Worm (Caenorhabditis elegans) whole organism, L4 larva: ENCODE measurements around the gene zer-1.
"Not testable (repeated sequence)": the region's sequence is repeated elsewhere in the genome, so short reads cannot be mapped to it uniquely, and the experiment has no call there.

Source experiments
- F10B5.3 ChIP-seq: sonication (generic microtip); optimal IDR thresholded peaks from 2 replicates; lab custom pipeline; 2016; ENCODE audit warnings: mild to moderate bottlenecking, missing genetic modification characterization, missing compliant biosample characterization
- R02D3.7 ChIP-seq: fragments of 150-350 bp; sonication (generic microtip); optimal IDR thresholded peaks from 3 replicates; lab custom pipeline; 2014; ENCODE audit warnings: missing biosample characterization, missing genetic modification characterization
- Y48G9A.11 ChIP-seq: fragments of 200-800 bp; sonication (Bioruptor generic); IDR thresholded peaks from 2 replicates; pipeline ENCODE4 v1.3.6; 2022; ENCODE audit warnings: missing genetic modification reagents, missing genetic modification characterization, missing compliant biosample characterization
- Y5F2A.4 ChIP-seq: fragments of 200-800 bp; sonication (Bioruptor generic); optimal IDR thresholded peaks from 2 replicates; lab custom pipeline; 2018; ENCODE audit warnings: mild to moderate bottlenecking, missing genetic modification characterization, missing compliant biosample characterization
- attf-4 ChIP-seq: sonication (generic microtip); optimal IDR thresholded peaks from 3 replicates; lab custom pipeline; 2017; ENCODE audit warnings: missing biosample characterization, missing genetic modification characterization
- ces-1 ChIP-seq: fragments of 150-350 bp; sonication (generic microtip); optimal IDR thresholded peaks from 4 replicates; lab custom pipeline; 2014; ENCODE audit warnings: missing biosample characterization, missing genetic modification reagents, missing genetic modification characterization
- cey-2 ChIP-seq: sonication (generic microtip); optimal IDR thresholded peaks from 3 replicates; lab custom pipeline; 2017; ENCODE audit warnings: missing genetic modification characterization, mild to moderate bottlenecking, missing compliant biosample characterization, antibody characterized with exemption, borderline replicate concordance; ENCODE audit not compliant: insufficient read depth
- daf-16 ChIP-seq, 3 experiments: sonication (generic microtip); optimal IDR thresholded peaks; 2 replicates each; lab custom pipeline; 2016 to 2017; ENCODE audit warnings: missing genetic modification characterization in 3 of 3, missing genetic modification reagents in 3 of 3, mild to moderate bottlenecking in 2 of 3, missing compliant biosample characterization in 2 of 3, missing biosample characterization in 1 of 3, moderate library complexity in 1 of 3
- daf-8 ChIP-seq: fragments of 200-800 bp; sonication (Bioruptor generic); IDR thresholded peaks from 2 replicates; pipeline ENCODE4 v1.3.6; 2022; ENCODE audit warnings: missing genetic modification characterization, missing compliant biosample characterization
- dmd-6 ChIP-seq: fragments of 200-800 bp; sonication (Bioruptor generic); IDR thresholded peaks from 2 replicates; pipeline ENCODE4 v1.3.6; 2022; ENCODE audit warnings: missing genetic modification reagents, missing genetic modification characterization, missing compliant biosample characterization
- dpl-1 ChIP-seq: fragments of 150-350 bp; optimal IDR thresholded peaks from 2 replicates; lab custom pipeline; 2014; ENCODE audit warnings: missing biosample characterization, missing genetic modification reagents, missing genetic modification characterization
- dve-1 ChIP-seq: sonication (generic microtip); optimal IDR thresholded peaks from 2 replicates; lab custom pipeline; 2017; ENCODE audit warnings: antibody characterized with exemption, mild to moderate bottlenecking, missing genetic modification characterization, missing compliant biosample characterization; ENCODE audit not compliant: insufficient read depth
- fkh-10 ChIP-seq: fragments of 150-350 bp; optimal IDR thresholded peaks from 2 replicates; lab custom pipeline; 2014; ENCODE audit warnings: missing biosample characterization, missing genetic modification reagents, missing genetic modification characterization
- fos-1 ChIP-seq: fragments of 150-350 bp; optimal IDR thresholded peaks from 2 replicates; lab custom pipeline; 2014; ENCODE audit warnings: missing biosample characterization, missing genetic modification characterization
- hlh-11 ChIP-seq: fragments of 200-800 bp; sonication (Bioruptor generic); optimal IDR thresholded peaks from 2 replicates; lab custom pipeline; 2018; ENCODE audit warnings: mild to moderate bottlenecking, missing genetic modification characterization, missing compliant biosample characterization
- lin-29 ChIP-seq: fragments of 200-800 bp; sonication (Bioruptor generic); IDR thresholded peaks from 2 replicates; pipeline ENCODE4 v1.3.6; 2022; ENCODE audit warnings: missing genetic modification reagents, missing genetic modification characterization, missing compliant biosample characterization
- lin-39 ChIP-seq: fragments of 150-350 bp; optimal IDR thresholded peaks from 2 replicates; lab custom pipeline; 2014; ENCODE audit warnings: missing biosample characterization, missing genetic modification reagents, missing genetic modification characterization
- lir-3 ChIP-seq: sonication (generic microtip); optimal IDR thresholded peaks from 2 replicates; lab custom pipeline; 2016; ENCODE audit warnings: mild to moderate bottlenecking, missing genetic modification characterization, missing compliant biosample characterization
- mdt-29 ChIP-seq: fragments of 200-800 bp; sonication (Bioruptor generic); IDR thresholded peaks from 2 replicates; pipeline ENCODE4 v1.3.6; 2022; ENCODE audit warnings: missing genetic modification reagents, missing genetic modification characterization, missing compliant biosample characterization
- nhr-10 ChIP-seq: fragments of 150-350 bp; optimal IDR thresholded peaks from 2 replicates; lab custom pipeline; 2014; ENCODE audit warnings: missing biosample characterization, missing genetic modification characterization
- nhr-28 ChIP-seq: fragments of 150-350 bp; optimal IDR thresholded peaks from 2 replicates; lab custom pipeline; 2014; ENCODE audit warnings: missing biosample characterization, missing genetic modification characterization
- nhr-42 ChIP-seq: fragments of 200-800 bp; sonication (Bioruptor generic); IDR thresholded peaks from 2 replicates; pipeline ENCODE4 v1.3.6; 2022; ENCODE audit warnings: missing genetic modification characterization, missing compliant biosample characterization
- nhr-48 ChIP-seq: sonication (generic microtip); optimal IDR thresholded peaks from 2 replicates; lab custom pipeline; 2016; ENCODE audit warnings: mild to moderate bottlenecking, missing genetic modification characterization, missing compliant biosample characterization
- nhr-77 ChIP-seq: fragments of 150-350 bp; optimal IDR thresholded peaks from 2 replicates; lab custom pipeline; 2014; ENCODE audit warnings: missing biosample characterization, missing genetic modification characterization
- php-3 ChIP-seq: fragments of 200-800 bp; sonication (Bioruptor generic); IDR thresholded peaks from 2 replicates; pipeline ENCODE4 v1.3.6; 2022; ENCODE audit warnings: missing genetic modification reagents, missing genetic modification characterization, missing compliant biosample characterization
- pqm-1 ChIP-seq: sonication (generic microtip); optimal IDR thresholded peaks from 2 replicates; lab custom pipeline; 2017; ENCODE audit warnings: missing biosample characterization, missing genetic modification characterization
- set-16 ChIP-seq: fragments of 200-800 bp; sonication (Bioruptor generic); IDR thresholded peaks from 2 replicates; pipeline ENCODE4 v1.3.6; 2022; ENCODE audit warnings: missing genetic modification reagents, missing genetic modification characterization, missing compliant biosample characterization
- skn-1 ChIP-seq: fragments of 150-350 bp; optimal IDR thresholded peaks from 2 replicates; lab custom pipeline; 2014; ENCODE audit warnings: missing biosample characterization, missing genetic modification characterization
- snpc-1.2 ChIP-seq: fragments of 200-800 bp; sonication (Bioruptor generic); IDR thresholded peaks from 2 replicates; pipeline ENCODE4 v1.3.6; 2022; ENCODE audit warnings: missing genetic modification reagents, missing genetic modification characterization, missing compliant biosample characterization
- spr-1 ChIP-seq: sonication (generic microtip); optimal IDR thresholded peaks from 2 replicates; lab custom pipeline; 2016; ENCODE audit warnings: mild to moderate bottlenecking, missing genetic modification characterization, missing compliant biosample characterization
- tra-1 ChIP-seq: fragments of 200-800 bp; sonication (Bioruptor generic); IDR thresholded peaks from 2 replicates; pipeline ENCODE4 v1.3.6; 2022; ENCODE audit warnings: missing genetic modification reagents, missing genetic modification characterization, missing compliant biosample characterization
- unc-62 ChIP-seq, 3 experiments: fragments of 150-350 bp in 1 of 3; sonication (generic microtip); optimal IDR thresholded peaks in 2 of 3; peaks in 1 of 3; 1 replicate in 1 of 3; 2 replicates in 2 of 3; lab custom pipeline; 2014 to 2017; ENCODE audit warnings: missing biosample characterization in 3 of 3, missing genetic modification characterization in 3 of 3, missing genetic modification reagents in 3 of 3, missing genotype in 1 of 3
- zfp-2 ChIP-seq: sonication (generic microtip); optimal IDR thresholded peaks from 2 replicates; lab custom pipeline; 2016; ENCODE audit warnings: mild to moderate bottlenecking, missing genetic modification characterization, missing compliant biosample characterization
- zfp-3 ChIP-seq: fragments of 200-800 bp; sonication (Bioruptor generic); conservative IDR thresholded peaks from 2 replicates; pipeline ENCODE4 v1.3.6; 2022; ENCODE audit warnings: missing genetic modification reagents, missing genetic modification characterization, missing compliant biosample characterization
- zip-11 ChIP-seq: fragments of 200-800 bp; sonication (Bioruptor generic); IDR thresholded peaks from 2 replicates; pipeline ENCODE4 v1.3.6; 2022; ENCODE audit warnings: missing genetic modification characterization, missing compliant biosample characterization

The zer-1 gene

DNA sequence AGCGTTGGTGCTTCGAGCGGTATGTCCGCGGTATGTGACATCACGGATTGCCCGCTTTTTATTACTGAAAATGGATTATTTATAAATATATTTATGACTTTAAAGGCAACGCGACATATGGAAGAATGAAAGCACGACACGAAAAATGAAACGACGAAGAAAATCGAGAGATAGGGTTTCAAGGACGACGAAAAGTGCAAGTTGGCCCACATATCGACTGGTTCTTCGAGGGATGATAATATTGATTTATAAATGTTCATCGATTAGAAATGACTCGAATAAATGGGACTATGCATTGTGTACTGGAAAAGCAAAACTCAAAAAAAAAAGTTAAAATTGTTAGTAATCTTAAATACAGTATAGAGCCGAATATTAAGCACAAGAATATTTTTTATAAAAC, at the start of gene zer-1:
TSS of gene zer-1 (minus strand) at position 68 of the 400 bp plus-strand sequence.
- TF ChIP-seq zip-11 (GFP tag; lab: Robert Waterston, UW): no peak
- no peak for TF ChIP-seq ces-1 (GFP tag; lab: Kevin White, UChicago)
- no peak for TF ChIP-seq snpc-1.2 (GFP tag; lab: Robert Waterston, UW)
- no peak for TF ChIP-seq nhr-48
- TF ChIP-seq pqm-1 (tag; lab: Kevin White, UChicago): no peak
- no peak for TF ChIP-seq dmd-6 (GFP tag; lab: Robert Waterston, UW)
- TF ChIP-seq php-3 (GFP tag; lab: Robert Waterston, UW): no peak
- no peak for TF ChIP-seq daf-8 (GFP tag; lab: Robert Waterston, UW)
- TF ChIP-seq cey-2 (tag; lab: Kevin White, UChicago): no peak
- TF ChIP-seq spr-1 (tag; lab: Kevin White, UChicago): no peak
- TF ChIP-seq nhr-77: no peak
- no peak for TF ChIP-seq Y48G9A.11 (GFP tag; lab: Robert Waterston, UW)
- TF ChIP-seq lir-3 (tag; lab: Kevin White, UChicago): no peak
- TF ChIP-seq set-16 (GFP tag; lab: Robert Waterston, UW): no peak
- TF ChIP-seq R02D3.7 (tag; lab: Kevin White, UChicago): no peak
- TF ChIP-seq nhr-42 (GFP tag; lab: Robert Waterston, UW): no peak
- TF ChIP-seq zfp-3 (GFP tag; lab: Robert Waterston, UW): no peak
- no peak for TF ChIP-seq lin-29

DNA sequence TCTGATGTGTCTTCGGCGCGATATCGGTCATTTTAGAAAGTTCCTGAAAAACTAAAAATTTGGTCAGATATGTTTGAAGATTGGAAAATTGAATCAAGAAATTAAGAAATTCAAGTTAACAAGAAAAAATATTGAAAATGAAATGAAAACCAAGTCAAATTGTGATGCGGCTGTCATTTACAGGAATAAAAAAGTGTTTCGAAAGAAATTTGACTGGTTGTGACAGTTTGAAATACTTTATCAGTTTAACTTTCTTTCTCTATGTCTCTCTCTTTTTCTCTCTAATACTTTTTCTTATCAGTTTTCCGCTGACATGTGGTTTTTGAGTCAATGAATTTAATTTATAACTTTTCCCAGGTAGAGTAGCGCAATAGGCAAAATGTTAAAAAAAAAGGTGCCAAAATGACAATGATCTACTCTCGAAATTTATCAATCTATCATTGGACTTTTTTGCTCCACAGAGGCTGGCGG, 49.5 kb upstream of the zer-1 start, which contains the start of gene fbxa-55:
TSS of gene fbxa-55 (minus strand) at position 51 of the 471 bp plus-strand sequence.
- TF ChIP-seq mdt-29 (GFP tag; lab: Robert Waterston, UW) (no peak), dpl-1 (no peak), tra-1 (GFP tag; lab: Robert Waterston, UW) (peak; percentile 80), Y5F2A.4 (GFP tag; lab: Kevin White, UChicago) (no peak), unc-62 (GFP tag; optimal IDR thresholded peaks at IDR 0.05 in 1 of 2; lab: Kevin White, UChicago) (peak in 1 of 2 experiments; percentile 6), unc-62 (tag; optimal IDR thresholded peaks at IDR 0.05; lab: Kevin White, UChicago) (no peak), pqm-1 (tag; lab: Kevin White, UChicago) (peak; percentile 43), daf-16 (GFP tag; optimal IDR thresholded peaks at IDR 0.05; lab: Kevin White, UChicago) (no peak), daf-16 (tag; optimal IDR thresholded peaks at IDR 0.05; lab: Kevin White, UChicago) (peak; percentile 51), F10B5.3 (tag; lab: Kevin White, UChicago) (no peak), dmd-6 (GFP tag; lab: Robert Waterston, UW) (peak; percentile 92), nhr-28 (tag; lab: Kevin White, UChicago) (peak; percentile 25), hlh-11 (tag; lab: Kevin White, UChicago) (peak; percentile 75), lin-39 (tag; lab: Kevin White, UChicago) (no peak), attf-4 (tag; lab: Kevin White, UChicago) (no peak), dve-1 (tag; lab: Kevin White, UChicago) (peak; percentile 52), zfp-2 (tag; lab: Kevin White, UChicago) (no peak), nhr-10 (no peak), zip-11 (GFP tag; lab: Robert Waterston, UW) (no peak)

DNA sequence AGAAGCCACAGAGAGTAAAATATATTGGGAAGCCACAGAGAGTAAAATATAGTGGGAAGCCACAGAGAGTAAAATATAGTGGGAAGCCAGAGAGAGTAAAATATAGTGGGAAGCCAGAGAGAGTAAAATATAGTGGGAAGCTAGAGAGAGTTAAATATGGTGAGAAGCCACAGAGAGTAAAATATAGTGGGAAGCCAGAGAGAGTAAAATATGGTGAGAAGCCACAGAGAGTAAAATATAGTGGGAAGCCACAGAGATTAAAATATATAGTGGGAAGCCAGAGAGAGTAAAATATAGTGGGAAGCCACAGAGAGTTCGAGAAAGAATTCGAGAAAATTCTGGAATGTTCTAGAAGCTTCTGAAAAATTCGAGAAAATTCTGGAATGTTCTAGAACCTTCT, 44.8 kb upstream of the zer-1 start:
- TF ChIP-seq nhr-48 (peak; percentile 28), lir-3 (tag; lab: Kevin White, UChicago) (peak; percentile 69), daf-16 (GFP tag; optimal IDR thresholded peaks at IDR 0.05; lab: Kevin White, UChicago) (peak in 1 of 2 experiments; percentile 57), spr-1 (tag; lab: Kevin White, UChicago) (peak; percentile 65), F10B5.3 (tag; lab: Kevin White, UChicago) (peak; percentile 19)
- TF ChIP-seq daf-16 (tag; optimal IDR thresholded peaks at IDR 0.05; lab: Kevin White, UChicago): not testable (repeated sequence)

DNA sequence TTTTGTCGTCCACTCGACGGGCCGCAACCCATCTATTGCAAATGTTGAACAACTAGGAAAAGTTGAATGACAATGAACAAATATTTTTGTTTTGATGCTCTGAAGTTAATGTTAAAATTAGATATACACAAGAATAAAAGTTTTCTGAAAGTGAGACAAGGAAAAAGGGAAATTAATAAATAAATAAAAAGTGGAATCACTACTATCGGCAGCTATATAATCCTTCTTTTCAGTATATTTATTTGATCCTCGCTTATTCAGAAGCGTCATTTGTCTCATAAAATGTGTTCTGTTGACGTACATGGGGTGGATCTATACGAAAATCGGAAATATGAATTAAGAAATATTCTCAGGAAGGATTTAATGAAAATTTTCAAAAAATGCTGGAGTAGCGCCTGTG, 39.6 kb upstream of the zer-1 start, which contains the start of gene pef-1:
TSS of gene pef-1 (minus strand) at position 101 of the 400 bp plus-strand sequence.
- TF ChIP-seq skn-1 (tag; lab: Kevin White, UChicago) (no peak), fkh-10 (no peak), fos-1 (tag; lab: Kevin White, UChicago) (no peak), ces-1 (GFP tag; lab: Kevin White, UChicago) (no peak)
- TF ChIP-seq, all 104 proteins: peak for 0
